Worm (Caenorhabditis elegans): ENCODE results near the gene ins-17.

The ins-17 gene

DNA sequence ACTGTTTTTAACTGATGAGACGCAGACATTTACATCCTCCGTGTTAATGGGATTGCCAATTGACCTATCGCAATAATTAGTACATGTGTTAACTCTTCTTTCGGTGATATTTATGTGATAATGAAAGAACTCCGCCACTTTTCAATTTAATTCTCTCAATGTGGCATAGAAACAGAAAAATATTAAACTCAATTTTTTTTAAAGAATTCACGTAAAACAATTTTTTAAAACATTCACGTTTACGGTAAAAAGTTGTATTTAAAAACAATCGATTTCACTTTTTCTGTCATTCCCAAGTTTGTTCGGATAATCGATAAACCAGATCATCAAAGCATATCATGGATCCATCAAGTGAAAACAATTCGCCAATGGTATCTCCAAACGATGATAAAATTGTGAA is 8.6 kb downstream of the ins-17 start, which contains the start of gene mstr-2:
Gene mstr-2, plus strand, starts transcription at position 301 of the 400 bp plus-strand sequence.
- TF ChIP-seq fkh-3 (tag; optimal IDR thresholded peaks at IDR 0.05) (no peak), snpc-1.1 (tag; optimal IDR thresholded peaks at IDR 0.05; ENCODE audit: insufficient read depth) (no peak), unc-62 (GFP tag; optimal IDR thresholded peaks at IDR 0.05) (no peak), gei-17 (GFP tag; optimal IDR thresholded peaks at IDR 0.05) (no peak), cebp-1 (GFP tag; IDR thresholded peaks at IDR 0.05) (no peak), cebp-1 (tag; optimal IDR thresholded peaks at IDR 0.05) (no peak), F37B4.10 (GFP tag; IDR thresholded peaks at IDR 0.05) (no peak), egrh-3 (GFP tag; IDR thresholded peaks at IDR 0.05) (no peak), nhr-90 (tag; optimal IDR thresholded peaks at IDR 0.05) (no peak), nhr-80 (tag; optimal IDR thresholded peaks at IDR 0.05) (no peak), ekl-4 (GFP tag; IDR thresholded peaks at IDR 0.05) (no peak), nhr-179 (tag; optimal IDR thresholded peaks at IDR 0.05) (no peak)

ce11 chrIII:4468390-4468789 is 9.0 kb downstream of the ins-17 start:
- peak; percentile 72 for TF ChIP-seq nhr-80 (tag; optimal IDR thresholded peaks at IDR 0.05)
- no peak for TF ChIP-seq mes-4 (tag; optimal IDR thresholded peaks at IDR 0.05)
- TF ChIP-seq lin-26 (GFP tag; IDR thresholded peaks at IDR 0.05), result no peak

DNA sequence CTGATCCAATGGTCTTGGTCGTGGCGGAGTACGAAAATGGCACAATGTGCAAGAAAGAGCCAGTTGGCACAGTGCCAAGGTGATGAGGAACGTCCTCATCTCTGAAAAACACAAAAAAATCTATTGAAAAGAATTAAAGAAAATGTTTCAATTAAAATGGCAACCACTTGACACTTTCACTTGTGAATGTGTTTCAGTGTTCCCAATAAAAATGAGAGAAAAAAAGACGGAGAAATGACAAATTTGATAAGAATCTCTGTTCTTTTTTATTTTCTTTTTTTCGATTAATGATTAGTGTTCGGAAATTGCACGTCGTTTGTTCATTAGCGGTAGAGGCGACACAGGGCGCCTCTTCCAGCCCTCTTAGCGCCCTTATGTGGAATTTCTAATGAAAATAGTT is 10.1 kb downstream of the ins-17 start, which contains the start of gene ndg-4:
Gene ndg-4, minus strand, starts transcription at position 101 of the 400 bp plus-strand sequence.
- TF ChIP-seq Y79H2A.3 (GFP tag; conservative IDR thresholded peaks at IDR 0.05) (no peak), him-1 (tag; optimal IDR thresholded peaks at IDR 0.05) (no peak), ztf-25 (GFP tag; IDR thresholded peaks at IDR 0.05) (no peak), ceh-40 (GFP tag; IDR thresholded peaks at IDR 0.05) (no peak), C06A6.2 (GFP tag; conservative IDR thresholded peaks at IDR 0.05) (no peak), ceh-27 (GFP tag; optimal IDR thresholded peaks at IDR 0.05) (no peak), bed-1 (GFP tag; IDR thresholded peaks at IDR 0.05) (no peak), lin-54 (GFP tag; optimal IDR thresholded peaks at IDR 0.05) (no peak), unc-130 (GFP tag; optimal IDR thresholded peaks at IDR 0.05) (no peak), snpc-1.3 (tag; optimal IDR thresholded peaks at IDR 0.05; ENCODE audit: insufficient read depth) (no peak)

ce11 chrIII:4461337-4461736 is 16.0 kb downstream of the ins-17 start:
- TF ChIP-seq him-1 (tag; optimal IDR thresholded peaks at IDR 0.05) (no peak), ceh-58 (GFP tag; IDR thresholded peaks at IDR 0.05) (no peak), F33H1.4 (GFP tag; IDR thresholded peaks at IDR 0.05) (no peak), ztf-26 (tag; optimal IDR thresholded peaks at IDR 0.05) (no peak), ama-1 (optimal IDR thresholded peaks at IDR 0.05) (no peak), ama-1 (GFP tag; optimal IDR thresholded peaks at IDR 0.05) (no peak)

- no peak for TF ChIP-seq ztf-22 (GFP tag; optimal IDR thresholded peaks at IDR 0.05)
Measured at ce11 chrIII:4460242-4460641, 17.1 kb downstream of the ins-17 start.

- TF ChIP-seq egl-44 (GFP tag; IDR thresholded peaks at IDR 0.05), result no peak
- TF ChIP-seq hmg-1.2 (GFP tag; IDR thresholded peaks at IDR 0.05), result peak; percentile 27; the same call in 1 of the 2 replicates
Measured at ce11 chrIII:4456579-4456978, 20.8 kb downstream of the ins-17 start.

All from whole organism, young adult.